Fruit fly (Drosophila melanogaster): ENCODE measurements around the gene CG4553.

Gene CG4553

dm6 chr3R:25489116-25489515, 12.4 kb upstream of the CG4553 start (continued):
- TF ChIP-seq pnt (GFP tag; optimal IDR thresholded peaks at IDR 0.05) (no peak), stwl (tag; optimal IDR thresholded peaks at IDR 0.05) (peak; percentile 0), tx (GFP tag; optimal IDR thresholded peaks at IDR 0.05) (no peak), CG15696 (tag; optimal IDR thresholded peaks at IDR 0.05) (peak; percentile 71), prd (optimal IDR thresholded peaks at IDR 0.05) (no peak), prd (GFP tag; IDR thresholded peaks at IDR 0.05) (peak; percentile 74), CG7357 (GFP tag; IDR thresholded peaks at IDR 0.05) (peak; percentile 30; the same call in 1 of the 3 replicates), Sox100B (GFP tag; optimal IDR thresholded peaks at IDR 0.05) (peak; percentile 79), grn (GFP tag; optimal IDR thresholded peaks at IDR 0.05) (no peak), gcm (GFP tag; optimal IDR thresholded peaks at IDR 0.05) (peak; percentile 68), ato (GFP tag; IDR thresholded peaks at IDR 0.05; ENCODE audit: partially characterized antibody) (no peak), schlank (tag; optimal IDR thresholded peaks at IDR 0.05) (no peak), HHEX (GFP tag; optimal IDR thresholded peaks at IDR 0.05) (peak; percentile 46), Taf1 (GFP tag; IDR thresholded peaks at IDR 0.05) (no peak), CG3838 (GFP tag; optimal IDR thresholded peaks at IDR 0.05) (no peak), CG4617 (GFP tag; optimal IDR thresholded peaks at IDR 0.05; ENCODE audit: borderline replicate concordance) (no peak), CG2678 (tag; optimal IDR thresholded peaks at IDR 0.05) (peak; percentile 62), Xrp1 (GFP tag; IDR thresholded peaks at IDR 0.05) (peak; percentile 84), CG4424 (GFP tag; optimal IDR thresholded peaks at IDR 0.05) (peak; percentile 42), Oaz (GFP tag; IDR thresholded peaks at IDR 0.05) (no peak), Dip2 (GFP tag; IDR thresholded peaks at IDR 0.05) (no peak), sim (GFP tag; IDR thresholded peaks at IDR 0.05) (no peak), Hr3 (GFP tag; optimal IDR thresholded peaks at IDR 0.05) (peak; percentile 36), unpg (GFP tag; optimal IDR thresholded peaks at IDR 0.05) (peak; percentile 75), Dek (tag; optimal IDR thresholded peaks at IDR 0.05) (no peak), CG10959 (GFP tag; IDR thresholded peaks at IDR 0.05) (0 out of 2 replicates have a peak, but pooled peaks have one; percentile 13), CG9932 (GFP tag; IDR thresholded peaks at IDR 0.05) (no peak), croc (GFP tag; conservative IDR thresholded peaks at IDR 0.05) (peak; percentile 38; the same call in 1 of the 3 replicates), CG17328 (GFP tag; IDR thresholded peaks at IDR 0.05) (peak; percentile 56; the same call in 1 of the 2 replicates), CG13424 (tag; optimal IDR thresholded peaks at IDR 0.05) (peak; percentile 36), BtbVII (GFP tag; optimal IDR thresholded peaks at IDR 0.05) (peak; percentile 58), CG11093 (GFP tag; IDR thresholded peaks at IDR 0.05) (no peak), Ada2b (GFP tag; IDR thresholded peaks at IDR 0.05) (peak; percentile 43; the same call in 1 of the 2 replicates), CG14965 (GFP tag; optimal IDR thresholded peaks at IDR 0.05; ENCODE audit: borderline replicate concordance) (no peak), CG31441 (GFP tag; IDR thresholded peaks at IDR 0.05) (peak; percentile 78), TFAM (GFP tag; optimal IDR thresholded peaks at IDR 0.05) (no peak), vfl (GFP tag; optimal IDR thresholded peaks at IDR 0.05) (no peak), CG2889 (GFP tag; IDR thresholded peaks at IDR 0.05) (no peak), CG42726 (GFP tag; IDR thresholded peaks at IDR 0.05; ENCODE audit: partially characterized antibody) (no peak), CG10366 (GFP tag; IDR thresholded peaks at IDR 0.05) (no peak), CG10431 (GFP tag; optimal IDR thresholded peaks at IDR 0.05) (no peak), lola (GFP tag; optimal IDR thresholded peaks at IDR 0.05) (peak in 1 of 3 experiments; percentile 42), her (GFP tag; optimal IDR thresholded peaks at IDR 0.05) (no peak), CG6689 (GFP tag; IDR thresholded peaks at IDR 0.05) (peak; percentile 62), dysf (GFP tag; IDR thresholded peaks at IDR 0.05) (peak; percentile 57; the same call in 2 of the 3 replicates), dpn (GFP tag; optimal IDR thresholded peaks at IDR 0.05) (peak in 1 of 2 experiments; percentile 37), Ptx1 (GFP tag; IDR thresholded peaks at IDR 0.05) (peak; percentile 57; the same call in 1 of the 2 replicates), CG31224 (GFP tag; IDR thresholded peaks at IDR 0.05) (0 out of 2 replicates have a peak, but pooled peaks have one; percentile 7), CG32772 (GFP tag; IDR thresholded peaks at IDR 0.05) (peak; percentile 48; the same call in 1 of the 2 replicates), CG8089 (GFP tag; optimal IDR thresholded peaks at IDR 0.05) (no peak), CG30431 (GFP tag; optimal IDR thresholded peaks at IDR 0.05) (no peak)

Data from whole organism, embryonic.